Worm (Caenorhabditis elegans) whole organism, L1 larva: Measurements from ENCODE around the gene try-13.

Experiments
- C16A3.4 ChIP-seq: fragments of 150-350 bp; optimal IDR thresholded peaks from 2 replicates; lab custom pipeline; 2014; ENCODE audit warnings: missing biosample characterization, missing genetic modification characterization
- Y116A8C.19 ChIP-seq: sonication (generic microtip); optimal IDR thresholded peaks from 2 replicates; lab custom pipeline; 2016; ENCODE audit warnings: missing compliant biosample characterization, missing genetic modification characterization, borderline replicate concordance
- aha-1 ChIP-seq: fragments of 150-350 bp; optimal IDR thresholded peaks from 2 replicates; lab custom pipeline; 2014; ENCODE audit warnings: missing biosample characterization, missing genetic modification characterization
- ama-1 ChIP-seq: fragments of 150-350 bp; optimal IDR thresholded peaks from 2 replicates; lab custom pipeline; 2014
- blmp-1 ChIP-seq: fragments of 150-350 bp; optimal IDR thresholded peaks from 2 replicates; lab custom pipeline; 2014; ENCODE audit warnings: missing biosample characterization, missing genetic modification characterization
- ceh-63 ChIP-seq: fragments of 200-800 bp; sonication (Bioruptor generic); optimal IDR thresholded peaks from 2 replicates; lab custom pipeline; 2018; ENCODE audit warnings: mild to moderate bottlenecking, missing genetic modification characterization, missing compliant biosample characterization
- ceh-82 ChIP-seq, 3 experiments: fragments of 150-350 bp in 1 of 3; sonication (generic microtip) in 2 of 3; optimal IDR thresholded peaks; 2 replicates each; lab custom pipeline; 2014 to 2017; ENCODE audit warnings: missing biosample characterization in 3 of 3, missing genetic modification characterization in 3 of 3
- ceh-88 ChIP-seq: fragments of 200-800 bp; sonication (Bioruptor generic); IDR thresholded peaks from 2 replicates; pipeline ENCODE4 v1.3.6; 2022; ENCODE audit warnings: missing genetic modification characterization, missing compliant biosample characterization
- ceh-90 ChIP-seq: sonication (generic microtip); optimal IDR thresholded peaks from 2 replicates; lab custom pipeline; 2016; ENCODE audit warnings: missing genetic modification characterization, missing compliant biosample characterization
- ces-1 ChIP-seq: fragments of 150-350 bp; optimal IDR thresholded peaks from 2 replicates; lab custom pipeline; 2014; ENCODE audit warnings: missing biosample characterization, missing genetic modification reagents, missing genetic modification characterization
- dpl-1 ChIP-seq, 3 experiments: fragments of 150-350 bp in 2 of 3; sonication (generic microtip) in 1 of 3; optimal IDR thresholded peaks; 2 replicates each; lab custom pipeline; 2014 to 2017; ENCODE audit warnings: missing biosample characterization in 3 of 3, missing genetic modification characterization in 3 of 3, missing genetic modification reagents in 3 of 3
- egl-13 ChIP-seq: sonication (generic microtip); optimal IDR thresholded peaks from 2 replicates; lab custom pipeline; 2016; ENCODE audit warnings: missing genotype, missing genetic modification reagents, missing genetic modification characterization, missing compliant biosample characterization
- ets-5 ChIP-seq: fragments of 200-800 bp; sonication (Bioruptor generic); IDR thresholded peaks from 2 replicates; pipeline ENCODE4 v1.3.6; 2022; ENCODE audit warnings: missing genetic modification characterization, missing compliant biosample characterization
- grh-1 ChIP-seq: fragments of 200-800 bp; sonication (Bioruptor generic); IDR thresholded peaks from 2 replicates; pipeline ENCODE4 v1.3.6; 2022; ENCODE audit warnings: missing genetic modification reagents, missing genetic modification characterization, missing compliant biosample characterization
- hlh-17 ChIP-seq: fragments of 200-800 bp; sonication (Bioruptor generic); optimal IDR thresholded peaks from 2 replicates; lab custom pipeline; 2018; ENCODE audit warnings: missing genetic modification characterization, mild to moderate bottlenecking, missing compliant biosample characterization, moderate library complexity, borderline replicate concordance
- jun-1 ChIP-seq: fragments of 150-350 bp; optimal IDR thresholded peaks from 2 replicates; lab custom pipeline; 2014; ENCODE audit warnings: missing biosample characterization, missing genetic modification reagents, missing genetic modification characterization
- lin-13 ChIP-seq: fragments of 150-350 bp; optimal IDR thresholded peaks from 2 replicates; lab custom pipeline; 2014; ENCODE audit warnings: missing biosample characterization, missing genetic modification reagents, missing genetic modification characterization
- lin-15B ChIP-seq: fragments of 150-350 bp; sonication (generic microtip); optimal IDR thresholded peaks from 3 replicates; lab custom pipeline; 2014; ENCODE audit warnings: missing biosample characterization, missing genetic modification characterization
- lir-3 ChIP-seq: sonication (generic microtip); optimal IDR thresholded peaks from 2 replicates; lab custom pipeline; 2016; ENCODE audit warnings: mild to moderate bottlenecking, missing genetic modification characterization, moderate library complexity, missing compliant biosample characterization; ENCODE audit not compliant: poor library complexity
- lsy-2 ChIP-seq, 2 experiments: fragments of 150-350 bp; optimal IDR thresholded peaks; 2 replicates each; lab custom pipeline; 2014; ENCODE audit warnings: missing biosample characterization in 2 of 2, missing genetic modification characterization in 2 of 2
- mab-9 ChIP-seq: fragments of 200-800 bp; sonication (Bioruptor generic); IDR thresholded peaks from 2 replicates; pipeline ENCODE4 v1.3.6; 2022; ENCODE audit warnings: missing genetic modification reagents, missing genetic modification characterization, missing compliant biosample characterization
- nhr-11 ChIP-seq: fragments of 150-350 bp; optimal IDR thresholded peaks from 2 replicates; lab custom pipeline; 2014; ENCODE audit warnings: missing biosample characterization, missing genetic modification characterization
- nhr-20 ChIP-seq: sonication (generic microtip); optimal IDR thresholded peaks from 2 replicates; lab custom pipeline; 2016; ENCODE audit warnings: mild to moderate bottlenecking, missing genetic modification characterization, missing compliant biosample characterization
- nhr-28 ChIP-seq: fragments of 150-350 bp; optimal IDR thresholded peaks from 2 replicates; lab custom pipeline; 2014; ENCODE audit warnings: missing biosample characterization, missing genetic modification characterization
- nhr-47 ChIP-seq: sonication (generic microtip); optimal IDR thresholded peaks from 2 replicates; lab custom pipeline; 2016; ENCODE audit warnings: mild to moderate bottlenecking, missing genetic modification characterization, moderate library complexity, missing compliant biosample characterization
- nhr-71 ChIP-seq: sonication (generic microtip); optimal IDR thresholded peaks from 2 replicates; lab custom pipeline; 2016; ENCODE audit warnings: mild to moderate bottlenecking, missing genetic modification characterization, moderate library complexity, missing compliant biosample characterization
- nhr-76 ChIP-seq: sonication (generic microtip); optimal IDR thresholded peaks from 2 replicates; lab custom pipeline; 2017; ENCODE audit warnings: missing biosample characterization, missing genetic modification characterization
- nhr-84 ChIP-seq: sonication (generic microtip); optimal IDR thresholded peaks from 2 replicates; lab custom pipeline; 2017; ENCODE audit warnings: missing biosample characterization, missing genetic modification characterization
- pag-3 ChIP-seq: sonication (generic microtip); optimal IDR thresholded peaks from 2 replicates; lab custom pipeline; 2017; ENCODE audit warnings: missing genetic modification characterization, mild to moderate bottlenecking, missing compliant biosample characterization, antibody characterized with exemption, borderline replicate concordance; ENCODE audit not compliant: insufficient read depth
- pax-3 ChIP-seq: fragments of 200-800 bp; sonication (Bioruptor generic); optimal IDR thresholded peaks from 2 replicates; lab custom pipeline; 2018; ENCODE audit warnings: mild to moderate bottlenecking, missing genetic modification characterization, moderate library complexity, missing compliant biosample characterization
- pqm-1 ChIP-seq: sonication (generic microtip); optimal IDR thresholded peaks from 3 replicates; lab custom pipeline; 2017; ENCODE audit warnings: missing biosample characterization, missing genetic modification characterization
- rnt-1 ChIP-seq: sonication (generic microtip); optimal IDR thresholded peaks from 2 replicates; lab custom pipeline; 2016; ENCODE audit warnings: mild to moderate bottlenecking, missing genetic modification characterization, moderate library complexity, missing compliant biosample characterization
- snpc-4 ChIP-seq: fragments of 150-350 bp; optimal IDR thresholded peaks from 2 replicates; lab custom pipeline; 2014; ENCODE audit warnings: missing biosample characterization, missing genetic modification characterization
- snu-23 ChIP-seq: sonication (generic microtip); optimal IDR thresholded peaks from 2 replicates; lab custom pipeline; 2016; ENCODE audit warnings: missing genetic modification characterization, missing compliant biosample characterization
- sox-4 ChIP-seq: sonication (generic microtip); optimal IDR thresholded peaks from 2 replicates; lab custom pipeline; 2016; ENCODE audit warnings: missing genetic modification characterization, missing compliant biosample characterization
- sup-37 ChIP-seq: fragments of 200-800 bp; sonication (Bioruptor generic); optimal IDR thresholded peaks from 2 replicates; lab custom pipeline; 2018; ENCODE audit warnings: mild to moderate bottlenecking, missing genetic modification characterization, missing compliant biosample characterization
- tlp-1 ChIP-seq: fragments of 150-350 bp; optimal IDR thresholded peaks from 2 replicates; lab custom pipeline; 2014; ENCODE audit warnings: missing biosample characterization, missing genetic modification characterization
- unc-130 ChIP-seq: fragments of 150-350 bp; optimal IDR thresholded peaks from 2 replicates; lab custom pipeline; 2017; ENCODE audit warnings: missing biosample characterization, missing genetic modification characterization, inconsistent platforms
- unc-62 ChIP-seq: fragments of 150-350 bp; optimal IDR thresholded peaks from 2 replicates; lab custom pipeline; 2014; ENCODE audit warnings: missing biosample characterization, missing genetic modification reagents, missing genetic modification characterization
- vab-15 ChIP-seq: sonication (generic microtip); optimal IDR thresholded peaks from 2 replicates; lab custom pipeline; 2017; ENCODE audit warnings: missing genotype, mild to moderate bottlenecking, missing genetic modification characterization, missing compliant biosample characterization
- xbp-1 ChIP-seq: sonication (generic microtip); optimal IDR thresholded peaks from 2 replicates; lab custom pipeline; 2016; ENCODE audit warnings: missing genetic modification characterization, missing compliant biosample characterization
- zip-4 ChIP-seq: fragments of 200-800 bp; sonication (Bioruptor generic); optimal IDR thresholded peaks from 2 replicates; lab custom pipeline; 2018; ENCODE audit warnings: mild to moderate bottlenecking, missing genetic modification characterization, moderate library complexity, missing compliant biosample characterization
- ztf-11 ChIP-seq, 2 experiments: sonication (generic microtip); optimal IDR thresholded peaks; 2 replicates each; lab custom pipeline; 2016 to 2017; ENCODE audit warnings: missing genetic modification characterization in 2 of 2, missing biosample characterization in 1 of 2, missing compliant biosample characterization in 1 of 2
- ztf-4 ChIP-seq: fragments of 150-350 bp; optimal IDR thresholded peaks from 2 replicates; lab custom pipeline; 2014; ENCODE audit warnings: missing biosample characterization, missing genetic modification characterization

Gene try-13

ce11 chrV:7455008-7455407 lies 15.1 kb downstream of the try-13 start, which contains the start of gene F25E5.2 (continued):
- TF ChIP-seq tlp-1 (tag; lab: Kevin White, UChicago) (no peak), rnt-1 (tag; lab: Kevin White, UChicago) (no peak), pax-3 (tag; lab: Kevin White, UChicago) (no peak)

- no peak for TF ChIP-seq pax-3 (tag; lab: Kevin White, UChicago)
- TF ChIP-seq ces-1 (GFP tag; lab: Kevin White, UChicago) = no peak
- TF ChIP-seq pag-3 (tag; lab: Kevin White, UChicago) = no peak
- TF ChIP-seq aha-1 (tag; lab: Kevin White, UChicago) = no peak
- TF ChIP-seq mab-9 (GFP tag; lab: Robert Waterston, UW) = no peak
- no peak for TF ChIP-seq nhr-84 (tag; lab: Kevin White, UChicago)
- TF ChIP-seq, all 84 proteins: peak for 0
These were observed 21.0 kb downstream of the try-13 start, which contains the start of gene srh-92 for ce11 chrV:7460898-7461297. Gene srh-92 (minus strand): TSS chrV:7460998.

- TF ChIP-seq lir-3 (tag; lab: Kevin White, UChicago) (no peak), lin-13 (GFP tag; lab: Kevin White, UChicago) (no peak), nhr-71 (no peak), ama-1 (lab: Kevin White, UChicago) (no peak), unc-62 (no peak), aha-1 (tag; lab: Kevin White, UChicago) (no peak), ceh-63 (GFP tag; lab: Kevin White, UChicago) (no peak), nhr-28 (tag; lab: Kevin White, UChicago) (no peak), ces-1 (GFP tag; lab: Kevin White, UChicago) (no peak), xbp-1 (no peak)
- TF ChIP-seq, all 84 proteins: peak for 0
These were observed 24.8 kb downstream of the try-13 start, which contains the start of gene srh-89 for ce11 chrV:7464696-7465095. Gene srh-89 (minus strand): TSS chrV:7464796.

ce11 chrV:7465509-7465908 lies 25.6 kb downstream of the try-13 start, which contains the start of gene F25E5.1:
Gene F25E5.1 (plus strand): TSS chrV:7465884.
- TF ChIP-seq pag-3 (tag; lab: Kevin White, UChicago) (no peak), lin-15B (peak; percentile 31), C16A3.4 (peak; percentile 29), ama-1 (lab: Kevin White, UChicago) (no peak), aha-1 (tag; lab: Kevin White, UChicago) (no peak), ceh-63 (GFP tag; lab: Kevin White, UChicago) (no peak), dpl-1 (GFP tag; optimal IDR thresholded peaks at IDR 0.05; lab: Kevin White, UChicago) (peak; percentile 49 to 72 (median 63)), sup-37 (no peak), lin-13 (GFP tag; lab: Kevin White, UChicago) (peak; percentile 46), ceh-82 (tag; optimal IDR thresholded peaks at IDR 0.05; lab: Kevin White, UChicago) (peak; percentile 42 to 73 (median 65)), tlp-1 (tag; lab: Kevin White, UChicago) (no peak), ceh-88 (GFP tag; lab: Robert Waterston, UW) (no peak), pqm-1 (tag; lab: Kevin White, UChicago) (no peak), xbp-1 (peak; percentile 59), snpc-4 (tag; lab: Kevin White, UChicago) (peak; percentile 47), rnt-1 (tag; lab: Kevin White, UChicago) (peak; percentile 93), mab-9 (GFP tag; lab: Robert Waterston, UW) (0 out of 2 replicates have a peak, but pooled peaks have one; percentile 29), Y116A8C.19 (tag; lab: Kevin White, UChicago) (no peak), nhr-47 (tag; lab: Kevin White, UChicago) (peak; percentile 72), nhr-11 (tag; lab: Kevin White, UChicago) (no peak), nhr-76 (no peak), grh-1 (GFP tag; lab: Robert Waterston, UW) (no peak), unc-130 (no peak), ets-5 (no peak), lsy-2 (tag; optimal IDR thresholded peaks at IDR 0.05; lab: Kevin White, UChicago) (peak; percentile 55 to 75), blmp-1 (peak; percentile 37), vab-15 (tag; lab: Kevin White, UChicago) (no peak), ceh-90 (peak; percentile 77), hlh-17 (GFP tag; lab: Kevin White, UChicago) (no peak), ztf-11 (tag; optimal IDR thresholded peaks at IDR 0.05; lab: Kevin White, UChicago) (peak in 1 of 2 experiments; percentile 72), sox-4 (tag; lab: Kevin White, UChicago) (peak; percentile 38), jun-1 (tag; lab: Kevin White, UChicago) (peak; percentile 2), nhr-20 (tag; lab: Kevin White, UChicago) (peak; percentile 71), zip-4 (GFP tag; lab: Kevin White, UChicago) (no peak), snu-23 (GFP tag; lab: Kevin White, UChicago) (peak; percentile 76), egl-13 (tag; lab: Kevin White, UChicago) (peak; percentile 43), ztf-4 (tag; lab: Kevin White, UChicago) (no peak)
